Fruit fly (Drosophila melanogaster): ENCODE measurements around the gene CG11586.

CG11586 gene

dm6 chr3L:4228187-4228836, 34.0 kb downstream of the CG11586 start (continued):
- TF ChIP-seq HLHmδ (GFP tag; optimal IDR thresholded peaks at IDR 0.05) (no peak), Mad (GFP tag; optimal IDR thresholded peaks at IDR 0.05) (peak; percentile 93), pfk (GFP tag; optimal IDR thresholded peaks at IDR 0.05) (peak; percentile 30), CG2116 (GFP tag; optimal IDR thresholded peaks at IDR 0.05) (peak; percentile 67), Hey (tag; optimal IDR thresholded peaks at IDR 0.05) (peak; percentile 72), CG15479 (GFP tag; optimal IDR thresholded peaks at IDR 0.05) (no peak), Hmx (GFP tag; optimal IDR thresholded peaks at IDR 0.05) (peak; percentile 58), CG5180 (GFP tag; optimal IDR thresholded peaks at IDR 0.05) (peak; percentile 92), tap (tag; optimal IDR thresholded peaks at IDR 0.05) (peak; percentile 94), CG14667 (GFP tag; IDR thresholded peaks at IDR 0.05) (peak; percentile 94), bowl (GFP tag; IDR thresholded peaks at IDR 0.05) (peak; percentile 93), sens (GFP tag) (peak; percentile 100), lbe (GFP tag; optimal IDR thresholded peaks at IDR 0.05) (peak; percentile 88), CG8924 (tag; optimal IDR thresholded peaks at IDR 0.05) (peak; percentile 97), CG10147 (GFP tag; optimal IDR thresholded peaks at IDR 0.05) (peak; percentile 88), Usf (GFP tag; optimal IDR thresholded peaks at IDR 0.05) (peak; percentile 78), CG34376 (GFP tag; optimal IDR thresholded peaks at IDR 0.05) (peak; percentile 68), eyg (GFP tag; optimal IDR thresholded peaks at IDR 0.05) (peak; percentile 92), inv (GFP tag; IDR thresholded peaks at IDR 0.05; ENCODE audit: partially characterized antibody) (no peak), croc (GFP tag; conservative IDR thresholded peaks at IDR 0.05) (peak; percentile 97), CG16815 (GFP tag; optimal IDR thresholded peaks at IDR 0.05) (peak; percentile 90), Rx (GFP tag; IDR thresholded peaks at IDR 0.05) (peak; percentile 96), CG11696 (GFP tag; IDR thresholded peaks at IDR 0.05) (peak; percentile 88), Antp (GFP tag; optimal IDR thresholded peaks at IDR 0.05) (peak; percentile 94), CG4707 (GFP tag; optimal IDR thresholded peaks at IDR 0.05) (peak; percentile 93), abd-A (tag; optimal IDR thresholded peaks at IDR 0.05) (peak; percentile 90), lov (optimal IDR thresholded peaks at IDR 0.05) (no peak), lov (GFP tag; IDR thresholded peaks at IDR 0.05) (peak; percentile 97), repo (GFP tag; optimal IDR thresholded peaks at IDR 0.05) (peak; percentile 88), CG4328 (GFP tag; optimal IDR thresholded peaks at IDR 0.05) (peak; percentile 94), CG8290 (GFP tag; optimal IDR thresholded peaks at IDR 0.05) (peak; percentile 94), CG8290 (tag; optimal IDR thresholded peaks at IDR 0.05) (peak; percentile 83 to 97), her (GFP tag; optimal IDR thresholded peaks at IDR 0.05) (peak; percentile 80), rib (GFP tag; IDR thresholded peaks at IDR 0.05) (peak; percentile 79), CG17612 (GFP tag; IDR thresholded peaks at IDR 0.05) (peak; percentile 72), sqz (GFP tag; optimal IDR thresholded peaks at IDR 0.05) (peak; percentile 92), tgo (GFP tag; IDR thresholded peaks at IDR 0.05) (peak; percentile 96), CG6175 (GFP tag; IDR thresholded peaks at IDR 0.05) (peak; percentile 58; the same call in 2 of the 3 replicates), CG11093 (GFP tag; IDR thresholded peaks at IDR 0.05) (peak; percentile 94), row (GFP tag; IDR thresholded peaks at IDR 0.05) (peak; percentile 97), CHES-1-like (GFP tag; optimal IDR thresholded peaks at IDR 0.05) (peak; percentile 92), Pdp1 (GFP tag; optimal IDR thresholded peaks at IDR 0.05) (peak; percentile 94), CG3065 (GFP tag; optimal IDR thresholded peaks at IDR 0.05) (peak; percentile 89), CG15073 (GFP tag; optimal IDR thresholded peaks at IDR 0.05) (peak; percentile 86), CG4617 (GFP tag; optimal IDR thresholded peaks at IDR 0.05; ENCODE audit: borderline replicate concordance) (peak; percentile 88), Dp (GFP tag; optimal IDR thresholded peaks at IDR 0.05) (peak; percentile 7), Elba2 (GFP tag; optimal IDR thresholded peaks at IDR 0.05) (no peak), CG8388 (GFP tag; optimal IDR thresholded peaks at IDR 0.05) (peak; percentile 97), NC2α (GFP tag; optimal IDR thresholded peaks at IDR 0.05) (peak; percentile 94), CG3726 (GFP tag; IDR thresholded peaks at IDR 0.05) (peak; percentile 95), CG9876 (GFP tag; optimal IDR thresholded peaks at IDR 0.05) (peak; percentile 85)

All from whole organism, embryonic.